Worm (Caenorhabditis elegans) whole organism, L1 larva: ENCODE results near the gene F53F1.6.

Source experiments
- aly-2 ChIP-seq: fragments of 150-350 bp; optimal IDR thresholded peaks from 2 replicates; lab custom pipeline; 2014; ENCODE audit warnings: missing biosample characterization, missing genetic modification characterization
- ama-1 ChIP-seq: fragments of 150-350 bp; optimal IDR thresholded peaks from 2 replicates; lab custom pipeline; 2014
- ceh-90 ChIP-seq: sonication (generic microtip); optimal IDR thresholded peaks from 2 replicates; lab custom pipeline; 2016; ENCODE audit warnings: missing genetic modification characterization, missing compliant biosample characterization
- fkh-10 ChIP-seq: sonication (generic microtip); optimal IDR thresholded peaks from 2 replicates; lab custom pipeline; 2017; ENCODE audit warnings: missing biosample characterization, missing genetic modification reagents, missing genetic modification characterization
- fos-1 ChIP-seq: fragments of 150-350 bp; optimal IDR thresholded peaks from 2 replicates; lab custom pipeline; 2014; ENCODE audit warnings: missing biosample characterization, missing genetic modification characterization
- nhr-11 ChIP-seq: fragments of 150-350 bp; optimal IDR thresholded peaks from 2 replicates; lab custom pipeline; 2014; ENCODE audit warnings: missing biosample characterization, missing genetic modification characterization
- nhr-90 ChIP-seq: sonication (generic microtip); optimal IDR thresholded peaks from 2 replicates; lab custom pipeline; 2016; ENCODE audit warnings: mild to moderate bottlenecking, missing genetic modification characterization, missing compliant biosample characterization; ENCODE audit not compliant: poor library complexity
- swsn-7 ChIP-seq: sonication (generic microtip); optimal IDR thresholded peaks from 2 replicates; lab custom pipeline; 2016; ENCODE audit warnings: missing genetic modification characterization, missing compliant biosample characterization
- ztf-4 ChIP-seq: fragments of 150-350 bp; optimal IDR thresholded peaks from 2 replicates; lab custom pipeline; 2014; ENCODE audit warnings: missing biosample characterization, missing genetic modification characterization

ce11 chrV:13367024-13367423 lies 50.4 kb downstream of the F53F1.6 start, which contains the start of gene srx-125:
- TF ChIP-seq fkh-10 (GFP tag; lab: Kevin White, UChicago) (no peak), ama-1 (lab: Kevin White, UChicago) (no peak), fos-1 (no peak), ztf-4 (tag; lab: Kevin White, UChicago) (no peak), nhr-11 (no peak), aly-2 (tag; lab: Kevin White, UChicago) (no peak), swsn-7 (no peak), ceh-90 (no peak), nhr-90 (tag; lab: Kevin White, UChicago) (no peak)
